Worm (Caenorhabditis elegans) whole organism, mixed stage, embryonic: Measurements from ENCODE around the gene abu-6.

Experiments used
- ceh-43 ChIP-seq: fragments of 200-800 bp; sonication (Bioruptor generic); optimal IDR thresholded peaks from 2 replicates; lab custom pipeline; 2018; ENCODE audit warnings: mild to moderate bottlenecking, missing genetic modification characterization, moderate library complexity, missing compliant biosample characterization
- ces-1 ChIP-seq: fragments of 150-350 bp; optimal IDR thresholded peaks from 2 replicates; lab custom pipeline; 2014; ENCODE audit warnings: missing biosample characterization, missing genetic modification reagents, missing genetic modification characterization
- elt-3 ChIP-seq: fragments of 150-350 bp; optimal IDR thresholded peaks from 2 replicates; lab custom pipeline; 2014; ENCODE audit warnings: missing biosample characterization, missing genetic modification characterization
- nhr-237 ChIP-seq: fragments of 150-350 bp; optimal IDR thresholded peaks from 2 replicates; lab custom pipeline; 2014; ENCODE audit warnings: missing biosample characterization, missing genetic modification characterization
- pha-4 ChIP-seq: fragments of 150-350 bp; optimal IDR thresholded peaks from 2 replicates; lab custom pipeline; 2018; ENCODE audit warnings: missing biosample characterization, missing genetic modification reagents, missing genetic modification characterization
- unc-120 ChIP-seq: sonication (generic microtip); optimal IDR thresholded peaks from 2 replicates; lab custom pipeline; 2017; ENCODE audit warnings: missing genetic modification characterization, missing compliant biosample characterization; ENCODE audit not compliant: poor library complexity, severe bottlenecking
- ztf-11 ChIP-seq: fragments of 150-350 bp; optimal IDR thresholded peaks from 2 replicates; lab custom pipeline; 2014; ENCODE audit warnings: missing biosample characterization, missing genetic modification characterization

DNA sequence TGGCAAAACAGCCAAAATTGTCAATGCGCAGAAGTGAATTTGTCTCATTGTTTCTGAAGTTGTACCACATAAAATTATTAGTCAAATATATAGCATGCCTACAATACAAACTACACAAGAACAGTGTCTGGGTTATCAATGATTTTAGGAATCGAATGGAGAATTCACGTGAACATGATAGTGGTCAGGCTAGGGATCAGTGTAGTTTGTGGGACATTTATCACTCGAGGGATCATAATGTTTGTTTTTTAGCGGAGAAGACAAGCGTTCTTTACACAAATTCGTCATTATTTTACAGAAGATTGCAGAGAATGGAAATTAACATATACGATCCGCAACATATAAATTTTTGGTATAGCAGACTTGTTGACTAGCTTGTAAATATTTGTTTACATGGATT, 15.5 kb upstream of the abu-6 start, which contains the start of gene ugt-51:
- no peak for TF ChIP-seq ztf-11 (tag; lab: Kevin White, UChicago)
- no peak for TF ChIP-seq unc-120 (tag; lab: Kevin White, UChicago)
- no peak for TF ChIP-seq ceh-43 (GFP tag; lab: Kevin White, UChicago)
- TF ChIP-seq elt-3 (tag; lab: Kevin White, UChicago): no peak
- no peak for TF ChIP-seq nhr-237 (tag; lab: Kevin White, UChicago)
- TF ChIP-seq pha-4 (tag; lab: Kevin White, UChicago): no peak
- TF ChIP-seq ces-1 (GFP tag; lab: Kevin White, UChicago): no peak
